Fruit fly (Drosophila melanogaster) whole organism, prepupa: ENCODE data around the gene OdsH.

Experiments used
- Blimp-1 ChIP-seq: fragments of 200-800 bp; sonication (Bioruptor generic); optimal IDR thresholded peaks from 3 replicates; lab custom pipeline; 2017; ENCODE audit warnings: missing biosample characterization, missing genetic modification characterization, mild to moderate bottlenecking, moderate library complexity, missing genetic modification reagents
- CG10669 ChIP-seq: fragments of 200-800 bp; sonication (Bioruptor generic); optimal IDR thresholded peaks from 3 replicates; lab custom pipeline; 2018; ENCODE audit warnings: missing biosample characterization, mild to moderate bottlenecking, missing genetic modification characterization, moderate library complexity
- CG11294 ChIP-seq: fragments of 200-800 bp; sonication (Bioruptor generic); IDR thresholded peaks from 2 replicates; pipeline ENCODE4 v1.3.6; 2022; ENCODE audit warnings: missing biosample characterization, missing genetic modification characterization
- CG11762 ChIP-seq: fragments of 200-800 bp; sonication (Bioruptor generic); optimal IDR thresholded peaks from 3 replicates; lab custom pipeline; 2016; ENCODE audit warnings: missing biosample characterization, missing genetic modification characterization; ENCODE audit not compliant: insufficient read depth
- CG11902 ChIP-seq: fragments of 200-800 bp; sonication (Bioruptor generic); optimal IDR thresholded peaks from 3 replicates; lab custom pipeline; 2016; ENCODE audit warnings: missing biosample characterization, missing genetic modification characterization
- CG1621 ChIP-seq: fragments of 200-800 bp; sonication (Bioruptor generic); optimal IDR thresholded peaks from 3 replicates; lab custom pipeline; 2018; ENCODE audit warnings: missing biosample characterization, mild to moderate bottlenecking, missing genetic modification characterization
- CG16779 ChIP-seq: fragments of 200-800 bp; sonication (Bioruptor generic); optimal IDR thresholded peaks from 3 replicates; lab custom pipeline; 2017; ENCODE audit warnings: missing biosample characterization, mild to moderate bottlenecking, missing genetic modification characterization
- CG31627 ChIP-seq: fragments of 200-800 bp; sonication (Bioruptor generic); optimal IDR thresholded peaks from 3 replicates; lab custom pipeline; 2016; ENCODE audit warnings: missing biosample characterization, missing genetic modification characterization
- CG32006 ChIP-seq: fragments of 200-800 bp; sonication (Bioruptor generic); optimal IDR thresholded peaks from 3 replicates; lab custom pipeline; 2017; ENCODE audit warnings: missing biosample characterization, mild to moderate bottlenecking, missing genetic modification characterization
- CG4318 ChIP-seq: fragments of 200-800 bp; sonication (Bioruptor generic); optimal IDR thresholded peaks from 3 replicates; lab custom pipeline; 2017; ENCODE audit warnings: missing biosample characterization, mild to moderate bottlenecking, missing genetic modification characterization
- CG6276 ChIP-seq: fragments of 200-800 bp; sonication (Bioruptor generic); optimal IDR thresholded peaks from 2 replicates; lab custom pipeline; 2017; ENCODE audit warnings: missing biosample characterization, mild to moderate bottlenecking, missing genetic modification characterization
- CG6792 ChIP-seq: fragments of 200-800 bp; sonication (Bioruptor generic); optimal IDR thresholded peaks from 3 replicates; lab custom pipeline; 2016; ENCODE audit warnings: missing biosample characterization, missing genetic modification characterization
- CG6808 ChIP-seq: fragments of 200-800 bp; sonication (Bioruptor generic); optimal IDR thresholded peaks from 3 replicates; lab custom pipeline; 2017; ENCODE audit warnings: missing biosample characterization, missing genetic modification characterization, mild to moderate bottlenecking, moderate library complexity, missing genetic modification reagents
- CG6854 ChIP-seq: fragments of 200-800 bp; sonication (Bioruptor generic); optimal IDR thresholded peaks from 2 replicates; lab custom pipeline; 2017; ENCODE audit warnings: missing biosample characterization, mild to moderate bottlenecking, missing genetic modification characterization
- CG8319 ChIP-seq: fragments of 200-800 bp; sonication (Bioruptor generic); optimal IDR thresholded peaks from 3 replicates; lab custom pipeline; 2016; ENCODE audit warnings: missing biosample characterization, missing genetic modification characterization
- CG8632 ChIP-seq: fragments of 200-800 bp; sonication (Bioruptor generic); optimal IDR thresholded peaks from 3 replicates; lab custom pipeline; 2016; ENCODE audit warnings: missing biosample characterization, missing genetic modification characterization
- CG9139 ChIP-seq: fragments of 200-800 bp; sonication (Bioruptor generic); optimal IDR thresholded peaks from 3 replicates; lab custom pipeline; 2017; ENCODE audit warnings: missing biosample characterization, mild to moderate bottlenecking, missing genetic modification characterization
- Eip75B ChIP-seq: fragments of 200-800 bp; sonication (Bioruptor generic); optimal IDR thresholded peaks from 3 replicates; lab custom pipeline; 2016; ENCODE audit warnings: missing biosample characterization, missing genetic modification characterization
- Ets21C ChIP-seq: fragments of 200-800 bp; sonication (Bioruptor generic); optimal IDR thresholded peaks from 3 replicates; lab custom pipeline; 2016; ENCODE audit warnings: missing biosample characterization, missing genetic modification characterization
- Ets96B ChIP-seq: fragments of 200-800 bp; optimal IDR thresholded peaks from 2 replicates; lab custom pipeline; 2019; ENCODE audit warnings: missing biosample characterization, mild to moderate bottlenecking, missing genetic modification characterization, moderate library complexity
- Gug ChIP-seq: fragments of 200-800 bp; sonication (Bioruptor generic); IDR thresholded peaks from 2 replicates; pipeline ENCODE4 v1.3.6; 2022; ENCODE audit warnings: missing biosample characterization, missing genetic modification characterization
- Hr38 ChIP-seq: sonication (Bioruptor generic); optimal IDR thresholded peaks from 2 replicates; lab custom pipeline; 2016; ENCODE audit warnings: missing biosample characterization, missing genetic modification characterization
- Hr39 ChIP-seq: fragments of 200-800 bp; sonication (Bioruptor generic); optimal IDR thresholded peaks from 2 replicates; lab custom pipeline; 2016; ENCODE audit warnings: missing biosample characterization, missing genetic modification characterization
- Hr4 ChIP-seq: fragments of 200-800 bp; sonication (Bioruptor generic); optimal IDR thresholded peaks from 3 replicates; lab custom pipeline; 2016; ENCODE audit warnings: missing biosample characterization, missing genetic modification characterization
- Lpt ChIP-seq: fragments of 200-800 bp; sonication (Bioruptor generic); optimal IDR thresholded peaks from 3 replicates; lab custom pipeline; 2016; ENCODE audit warnings: missing biosample characterization, missing genetic modification characterization
- Met ChIP-seq: fragments of 200-800 bp; sonication (Bioruptor generic); optimal IDR thresholded peaks from 3 replicates; lab custom pipeline; 2016; ENCODE audit warnings: missing biosample characterization, missing genetic modification characterization
- OdsH ChIP-seq: fragments of 200-800 bp; sonication (Bioruptor generic); optimal IDR thresholded peaks from 3 replicates; lab custom pipeline; 2016; ENCODE audit warnings: missing biosample characterization, missing genetic modification characterization
- Smox ChIP-seq: fragments of 200-800 bp; sonication (Bioruptor generic); optimal IDR thresholded peaks from 3 replicates; lab custom pipeline; 2016; ENCODE audit warnings: missing biosample characterization, missing genetic modification characterization
- Sox15 ChIP-seq: fragments of 200-800 bp; sonication (Bioruptor generic); optimal IDR thresholded peaks from 3 replicates; lab custom pipeline; 2016; ENCODE audit warnings: missing biosample characterization, missing genetic modification characterization
- achi ChIP-seq: fragments of 200-800 bp; sonication (Bioruptor generic); optimal IDR thresholded peaks from 3 replicates; lab custom pipeline; 2016; ENCODE audit warnings: missing biosample characterization, missing genetic modification characterization
- acj6 ChIP-seq: fragments of 200-800 bp; sonication (Bioruptor generic); optimal IDR thresholded peaks from 3 replicates; lab custom pipeline; 2016; ENCODE audit warnings: missing biosample characterization, missing genetic modification characterization
- cyc ChIP-seq: fragments of 200-800 bp; sonication (Bioruptor generic); optimal IDR thresholded peaks from 3 replicates; lab custom pipeline; 2016; ENCODE audit warnings: missing biosample characterization, missing genetic modification characterization
- dac ChIP-seq: fragments of 200-800 bp; sonication (Bioruptor generic); optimal IDR thresholded peaks from 2 replicates; lab custom pipeline; 2017; ENCODE audit warnings: missing biosample characterization, mild to moderate bottlenecking, missing genetic modification characterization
- dsx ChIP-seq: fragments of 200-800 bp; optimal IDR thresholded peaks from 3 replicates; lab custom pipeline; 2019; ENCODE audit warnings: missing biosample characterization, mild to moderate bottlenecking, missing genetic modification characterization, moderate library complexity; ENCODE audit not compliant: poor library complexity, severe bottlenecking
- eg ChIP-seq: fragments of 200-800 bp; sonication (Bioruptor generic); IDR thresholded peaks from 3 replicates; pipeline ENCODE4 v1.3.6; 2022; ENCODE audit warnings: missing biosample characterization, missing genetic modification characterization
- fd59A ChIP-seq: fragments of 200-800 bp; sonication (Bioruptor generic); optimal IDR thresholded peaks from 2 replicates; lab custom pipeline; 2017; ENCODE audit warnings: missing biosample characterization, mild to moderate bottlenecking, missing genetic modification characterization, missing genetic modification reagents
- fd85E ChIP-seq: fragments of 200-800 bp; sonication (Bioruptor generic); optimal IDR thresholded peaks from 3 replicates; lab custom pipeline; 2016; ENCODE audit warnings: missing biosample characterization, missing genetic modification characterization
- fkh ChIP-seq: fragments of 200-800 bp; sonication (Bioruptor generic); optimal IDR thresholded peaks from 3 replicates; lab custom pipeline; 2017; ENCODE audit warnings: missing biosample characterization, mild to moderate bottlenecking, missing genetic modification characterization, moderate library complexity
- lz ChIP-seq: fragments of 200-800 bp; sonication (Bioruptor generic); optimal IDR thresholded peaks from 3 replicates; lab custom pipeline; 2016; ENCODE audit warnings: missing biosample characterization, missing genetic modification characterization
- net ChIP-seq: fragments of 200-800 bp; sonication (Bioruptor generic); optimal IDR thresholded peaks from 3 replicates; lab custom pipeline; 2016; ENCODE audit warnings: missing biosample characterization, missing genetic modification characterization
- pdm3 ChIP-seq: fragments of 200-800 bp; sonication (Bioruptor generic); optimal IDR thresholded peaks from 3 replicates; lab custom pipeline; 2016; ENCODE audit warnings: missing biosample characterization, missing genetic modification characterization
- salr ChIP-seq, 2 experiments: fragments of 200-800 bp; sonication (Bioruptor generic); optimal IDR thresholded peaks; 3 replicates each; lab custom pipeline; 2016 to 2018; ENCODE audit warnings: missing biosample characterization in 2 of 2, missing genetic modification characterization in 2 of 2, mild to moderate bottlenecking in 1 of 2
- spab ChIP-seq: fragments of 200-800 bp; sonication (Bioruptor generic); optimal IDR thresholded peaks from 2 replicates; lab custom pipeline; 2017; ENCODE audit warnings: missing biosample characterization, mild to moderate bottlenecking, missing genetic modification characterization, missing genetic modification reagents
- ss ChIP-seq, 2 experiments: fragments of 200-800 bp; sonication (Bioruptor generic); optimal IDR thresholded peaks; 2 replicates in 1 of 2; 3 replicates in 1 of 2; lab custom pipeline; 2017 to 2018; ENCODE audit warnings: mild to moderate bottlenecking in 2 of 2, missing biosample characterization in 2 of 2, missing genetic modification characterization in 2 of 2, moderate library complexity in 1 of 2
- svp ChIP-seq: fragments of 200-800 bp; sonication (Bioruptor generic); peaks from one replicate; lab custom pipeline; 2016; ENCODE audit warnings: missing biosample characterization, missing genetic modification characterization
- topi ChIP-seq: fragments of 200-800 bp; sonication (Bioruptor generic); optimal IDR thresholded peaks from 3 replicates; lab custom pipeline; 2016; ENCODE audit warnings: missing biosample characterization, missing genetic modification characterization
- vri ChIP-seq: fragments of 200-800 bp; sonication (Bioruptor generic); optimal IDR thresholded peaks from 3 replicates; lab custom pipeline; 2016; ENCODE audit warnings: missing biosample characterization, mild to moderate bottlenecking, missing genetic modification characterization

OdsH gene

DNA sequence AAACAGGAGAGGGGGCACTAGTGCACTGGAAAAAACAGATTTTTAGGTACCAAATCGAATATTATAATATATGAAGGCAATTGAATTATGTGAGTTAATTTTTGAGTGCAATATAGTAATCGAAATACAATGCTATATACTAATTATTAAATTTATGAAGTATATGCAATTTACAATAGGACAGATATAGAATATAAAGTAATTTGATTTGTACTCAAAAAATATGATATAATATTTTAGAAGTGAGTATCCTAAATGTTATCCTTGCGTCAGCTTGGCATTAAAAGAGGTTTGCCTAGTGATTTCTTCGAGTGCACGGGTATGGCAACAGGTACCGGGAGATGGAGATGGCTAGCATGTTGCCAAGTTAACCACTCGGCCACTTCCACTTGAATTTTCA lies 16.2 kb downstream of the OdsH start (continued):
- TF ChIP-seq OdsH (GFP tag; lab: Kevin White, UChicago), result peak; percentile 80
- no peak for TF ChIP-seq CG11294
- TF ChIP-seq eg, result no peak
- TF ChIP-seq CG4318 (GFP tag; lab: Kevin White, UChicago), result peak; percentile 2
- TF ChIP-seq CG32006 (GFP tag; lab: Kevin White, UChicago), result peak; percentile 51
- TF ChIP-seq salr (GFP tag; optimal IDR thresholded peaks at IDR 0.05; lab: Kevin White, UChicago), result peak in 1 of 2 experiments; percentile 21
- peak; percentile 44 for TF ChIP-seq fd59A

DNA sequence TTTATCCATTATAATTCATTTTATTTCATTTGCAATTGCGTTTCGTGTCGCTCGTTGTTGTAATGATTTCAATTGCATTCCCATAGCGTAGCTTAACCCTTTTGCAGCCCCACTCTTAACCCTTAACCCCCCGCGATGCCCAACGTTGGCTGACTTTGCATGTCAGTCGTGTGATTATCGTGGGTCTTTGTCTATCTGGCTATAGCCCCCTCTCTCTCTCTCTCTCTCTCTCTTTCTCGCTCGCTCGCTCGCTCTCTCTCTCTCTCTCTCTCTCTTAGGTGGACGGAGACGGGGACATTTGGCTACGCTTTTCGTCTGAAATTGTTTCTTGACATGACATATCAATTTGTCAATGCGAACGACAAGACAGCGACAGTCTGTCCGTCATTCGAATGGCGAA lies 21.4 kb downstream of the OdsH start:
- TF ChIP-seq Smox (GFP tag; lab: Kevin White, UChicago) (no peak), ss (GFP tag; optimal IDR thresholded peaks at IDR 0.05; lab: Kevin White, UChicago) (peak in 1 of 2 experiments; percentile 67)

DNA sequence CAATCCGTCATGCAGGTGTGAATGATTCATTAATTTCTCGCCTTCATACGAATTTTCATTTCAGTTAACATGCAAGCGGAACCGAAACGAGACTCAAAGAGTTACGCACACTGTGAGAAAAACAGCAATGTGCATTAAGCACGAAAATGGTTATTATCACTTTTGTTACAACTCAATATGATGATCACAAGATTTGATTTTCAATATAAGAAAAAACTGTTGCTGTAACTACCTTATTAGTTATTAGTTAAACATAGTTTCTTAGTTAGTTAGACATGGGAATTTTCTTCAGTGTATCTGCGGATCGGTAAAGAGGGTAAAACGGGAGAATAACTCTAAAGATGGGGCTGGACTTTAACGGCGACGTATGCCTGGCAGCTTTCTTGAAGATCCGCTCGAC lies 24.0 kb downstream of the OdsH start:
- TF ChIP-seq topi (GFP tag; lab: Kevin White, UChicago), result peak; percentile 73
- TF ChIP-seq CG11902 (GFP tag; lab: Kevin White, UChicago), result no peak
- no peak for TF ChIP-seq fd85E (GFP tag; lab: Kevin White, UChicago)
- TF ChIP-seq CG6854 (GFP tag; lab: Kevin White, UChicago), result peak; percentile 21
- TF ChIP-seq Gug, result no peak
- TF ChIP-seq dac (GFP tag; lab: Kevin White, UChicago), result no peak
- TF ChIP-seq ss (GFP tag; optimal IDR thresholded peaks at IDR 0.05; lab: Kevin White, UChicago), result peak; percentile 47 to 55
- peak; percentile 20 for TF ChIP-seq pdm3 (GFP tag; lab: Kevin White, UChicago)
- peak; percentile 68 for TF ChIP-seq Smox (GFP tag; lab: Kevin White, UChicago)
- TF ChIP-seq Ets96B (tag; lab: Kevin White, UChicago), result peak; percentile 57
- peak; percentile 30 for TF ChIP-seq CG6808 (GFP tag; lab: Kevin White, UChicago)
- peak; percentile 88 for TF ChIP-seq svp (GFP tag; lab: Kevin White, UChicago)
- no peak for TF ChIP-seq CG32006 (GFP tag; lab: Kevin White, UChicago)
- peak in 1 of 2 experiments; percentile 8 for TF ChIP-seq salr (GFP tag; optimal IDR thresholded peaks at IDR 0.05; lab: Kevin White, UChicago)
- TF ChIP-seq CG8319 (GFP tag; lab: Kevin White, UChicago), result no peak
- peak; percentile 71 for TF ChIP-seq OdsH (GFP tag; lab: Kevin White, UChicago)
- no peak for TF ChIP-seq Hr4
- TF ChIP-seq CG6792 (GFP tag; lab: Kevin White, UChicago), result peak; percentile 52
- TF ChIP-seq CG16779, result no peak
- TF ChIP-seq net (GFP tag; lab: Kevin White, UChicago), result no peak
- peak; percentile 50 for TF ChIP-seq Ets21C (GFP tag; lab: Kevin White, UChicago)
- TF ChIP-seq fd59A, result peak; percentile 34
- no peak for TF ChIP-seq CG6276 (GFP tag; lab: Kevin White, UChicago)
- peak; percentile 29 for TF ChIP-seq Blimp-1
- TF ChIP-seq Hr39 (GFP tag; lab: Kevin White, UChicago), result peak; percentile 72
- TF ChIP-seq dsx (GFP tag; lab: Kevin White, UChicago), result peak; percentile 56
- no peak for TF ChIP-seq Sox15 (GFP tag; lab: Kevin White, UChicago)
- no peak for TF ChIP-seq CG9139
- peak; percentile 42 for TF ChIP-seq Eip75B (GFP tag; lab: Kevin White, UChicago)
- peak; percentile 42 for TF ChIP-seq CG10669
- TF ChIP-seq cyc, result peak; percentile 54
- TF ChIP-seq spab, result peak; percentile 11
- TF ChIP-seq CG11294, result no peak
- TF ChIP-seq CG11762 (GFP tag; lab: Kevin White, UChicago), result no peak
- peak; percentile 76 for TF ChIP-seq Met
- peak; percentile 60 for TF ChIP-seq CG31627 (GFP tag; lab: Kevin White, UChicago)
- TF ChIP-seq fkh (GFP tag; lab: Kevin White, UChicago), result no peak
- TF ChIP-seq acj6 (GFP tag; lab: Kevin White, UChicago), result peak; percentile 34
- no peak for TF ChIP-seq Lpt (GFP tag; lab: Kevin White, UChicago)
- TF ChIP-seq CG1621 (tag; lab: Kevin White, UChicago), result peak; percentile 35
- no peak for TF ChIP-seq Hr38 (GFP tag; lab: Kevin White, UChicago)
- TF ChIP-seq achi (GFP tag; lab: Kevin White, UChicago), result peak; percentile 42
- TF ChIP-seq vri (GFP tag; lab: Kevin White, UChicago), result peak; percentile 50
- peak; percentile 32 for TF ChIP-seq CG8632 (GFP tag; lab: Kevin White, UChicago)
- TF ChIP-seq lz (GFP tag; lab: Kevin White, UChicago), result peak; percentile 66
- TF ChIP-seq eg, result no peak
